Worm (Caenorhabditis elegans): Measurements from ENCODE around the gene C16C8.21.
A peak's percentile ranks its signal among the peaks of the same experiment; 100 is the strongest.

Gene C16C8.21

DNA sequence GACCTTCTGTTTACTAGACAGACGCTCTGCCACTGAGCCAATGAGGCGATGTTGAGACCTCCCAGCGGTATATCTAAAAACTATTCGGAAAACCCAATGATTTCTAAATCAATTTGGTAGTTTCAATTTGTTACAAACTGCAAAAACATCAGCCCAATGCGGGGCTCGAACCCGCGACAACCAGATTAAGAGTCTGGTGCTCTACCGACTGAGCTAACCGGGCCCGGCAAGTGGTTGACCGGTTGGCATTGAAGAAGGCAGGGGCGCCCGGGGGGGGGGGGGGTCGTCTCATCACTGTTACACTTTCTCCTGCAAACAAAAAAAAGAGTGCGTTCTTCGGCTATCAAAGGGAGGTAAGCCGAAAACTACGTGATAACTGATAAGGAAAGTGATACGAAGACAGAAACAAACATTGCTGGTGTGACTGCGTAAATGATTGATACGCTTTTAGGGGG lies 8.7 kb upstream of the C16C8.21 start (continued):
- 0 out of 2 replicates have a peak, but pooled peaks have one; percentile 39 for TF ChIP-seq attf-6 (GFP tag; IDR thresholded peaks at IDR 0.05)
- TF ChIP-seq T07F8.4 (tag; optimal IDR thresholded peaks at IDR 0.05), result peak; percentile 80
- peak in 1 of 3 experiments; percentile 39 for TF ChIP-seq lin-35 (GFP tag; optimal IDR thresholded peaks at IDR 0.05)
- TF ChIP-seq athp-1 (tag; optimal IDR thresholded peaks at IDR 0.05), result peak; percentile 74
- peak; percentile 60; the same call in 1 of the 2 replicates for TF ChIP-seq ztf-25 (GFP tag; IDR thresholded peaks at IDR 0.05)
- TF ChIP-seq lir-1 (GFP tag; conservative IDR thresholded peaks at IDR 0.05), result no peak
- TF ChIP-seq let-607 (tag; optimal IDR thresholded peaks at IDR 0.05), result peak; percentile 25 to 54
- peak; percentile 48 for TF ChIP-seq ceh-27 (GFP tag; optimal IDR thresholded peaks at IDR 0.05)
- TF ChIP-seq attf-3 (GFP tag; conservative IDR thresholded peaks at IDR 0.05), result no peak
- TF ChIP-seq F23B12.7 (tag; optimal IDR thresholded peaks at IDR 0.05; ENCODE audit: insufficient read depth), result no peak
- peak; percentile 92 for TF ChIP-seq dox-1 (GFP tag; IDR thresholded peaks at IDR 0.05)
- TF ChIP-seq dpl-1 (GFP tag; optimal IDR thresholded peaks at IDR 0.05), result no peak
- TF ChIP-seq rec-8 (tag; optimal IDR thresholded peaks at IDR 0.05), result peak; percentile 74 to 82
- peak; percentile 68 for TF ChIP-seq somi-1 (GFP tag; optimal IDR thresholded peaks at IDR 0.05)
- no peak for TF ChIP-seq lsy-27 (tag; optimal IDR thresholded peaks at IDR 0.05; ENCODE audit: borderline replicate concordance, insufficient read depth)
- peak; percentile 76; the same call in 1 of the 2 replicates for TF ChIP-seq ceh-40 (GFP tag; IDR thresholded peaks at IDR 0.05)
- TF ChIP-seq mel-28 (tag; optimal IDR thresholded peaks at IDR 0.05; ENCODE audit: borderline replicate concordance), result no peak
- 0 out of 2 replicates have a peak, but pooled peaks have one; percentile 46 for TF ChIP-seq cebp-2 (GFP tag; IDR thresholded peaks at IDR 0.05)
- TF ChIP-seq xnd-1 (tag; optimal IDR thresholded peaks at IDR 0.05), result peak; percentile 10
- peak; percentile 71 for TF ChIP-seq zim-3 (tag; optimal IDR thresholded peaks at IDR 0.05)
- peak; percentile 92 for TF ChIP-seq nhr-90 (tag; optimal IDR thresholded peaks at IDR 0.05)
- TF ChIP-seq madf-6 (GFP tag; IDR thresholded peaks at IDR 0.05), result peak; percentile 69
- TF ChIP-seq bed-1 (GFP tag; IDR thresholded peaks at IDR 0.05), result no peak
- peak; percentile 55 for TF ChIP-seq attf-5 (GFP tag; optimal IDR thresholded peaks at IDR 0.05)
- TF ChIP-seq nhr-80 (tag; optimal IDR thresholded peaks at IDR 0.05), result peak; percentile 79
- peak; percentile 40 for TF ChIP-seq mes-4 (tag; optimal IDR thresholded peaks at IDR 0.05)
- TF ChIP-seq let-526 (GFP tag; IDR thresholded peaks at IDR 0.05), result peak; percentile 40; the same call in 1 of the 2 replicates
- TF ChIP-seq nhr-179 (tag; optimal IDR thresholded peaks at IDR 0.05), result no peak
- peak; percentile 19 for TF ChIP-seq unc-130 (GFP tag; optimal IDR thresholded peaks at IDR 0.05)
- TF ChIP-seq gei-17 (GFP tag; optimal IDR thresholded peaks at IDR 0.05), result peak; percentile 46
- TF ChIP-seq Y56A3A.18 (GFP tag; IDR thresholded peaks at IDR 0.05), result peak; percentile 87
- no peak for TF ChIP-seq F37B4.10 (GFP tag; IDR thresholded peaks at IDR 0.05)
- TF ChIP-seq ama-1 (optimal IDR thresholded peaks at IDR 0.05), result no peak
- TF ChIP-seq ama-1 (GFP tag; optimal IDR thresholded peaks at IDR 0.05), result peak in 1 of 2 experiments; percentile 65
- TF ChIP-seq sdz-38 (tag; optimal IDR thresholded peaks at IDR 0.05), result no peak
- peak; percentile 11 for TF ChIP-seq snpc-3.4 (tag; optimal IDR thresholded peaks at IDR 0.05)
- TF ChIP-seq B0261.1 (tag; optimal IDR thresholded peaks at IDR 0.05), result peak; percentile 97
- peak; percentile 74 for TF ChIP-seq hmg-1.2 (GFP tag; IDR thresholded peaks at IDR 0.05)
- peak; percentile 66 for TF ChIP-seq ztf-18 (tag; optimal IDR thresholded peaks at IDR 0.05)
- no peak for TF ChIP-seq fkh-3 (tag; optimal IDR thresholded peaks at IDR 0.05)
- no peak for TF ChIP-seq nfya-2 (GFP tag; IDR thresholded peaks at IDR 0.05)
- TF ChIP-seq madf-3 (GFP tag; IDR thresholded peaks at IDR 0.05), result no peak
- peak; percentile 49; the same call in 1 of the 2 replicates for TF ChIP-seq B0019.2 (GFP tag; conservative IDR thresholded peaks at IDR 0.05)
- peak; percentile 59 for TF ChIP-seq lin-54 (GFP tag; optimal IDR thresholded peaks at IDR 0.05)
